Worm (Caenorhabditis elegans): ENCODE results near the gene galt-1.

galt-1 gene

DNA sequence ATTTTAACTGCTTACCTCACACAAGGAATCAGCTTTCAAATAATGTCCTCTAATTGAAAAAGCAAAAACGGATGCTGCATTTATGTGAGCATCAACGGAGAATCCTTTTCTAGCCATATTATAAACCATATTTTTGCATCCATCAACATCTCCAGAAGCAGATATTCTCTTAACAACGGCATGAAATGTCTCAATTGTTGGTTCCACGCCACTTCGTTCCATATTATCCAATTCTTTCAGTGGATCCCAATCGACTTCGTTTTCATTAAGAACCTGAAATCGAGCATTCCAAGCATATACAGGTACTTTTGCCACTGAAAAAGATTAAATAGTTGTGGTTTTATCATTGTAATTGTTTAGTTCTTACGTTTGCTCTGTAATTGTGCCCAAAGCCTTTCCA, 13.8 kb upstream of the galt-1 start:
- no peak for TF ChIP-seq nhr-12 (tag; optimal IDR thresholded peaks at IDR 0.05)
- TF ChIP-seq mab-5 (tag; optimal IDR thresholded peaks at IDR 0.05) = no peak
- no peak for TF ChIP-seq flh-1 (GFP tag; optimal IDR thresholded peaks at IDR 0.05)
- TF ChIP-seq drap-1 (GFP tag; optimal IDR thresholded peaks at IDR 0.05) = no peak
- no peak for TF ChIP-seq ceh-39 (tag; optimal IDR thresholded peaks at IDR 0.05)
- no peak for TF ChIP-seq ces-1 (GFP tag; optimal IDR thresholded peaks at IDR 0.05)
- no peak for TF ChIP-seq nhr-237 (tag; optimal IDR thresholded peaks at IDR 0.05)
- TF ChIP-seq unc-62 (GFP tag; optimal IDR thresholded peaks at IDR 0.05) = no peak
- no peak for TF ChIP-seq ceh-43 (GFP tag; optimal IDR thresholded peaks at IDR 0.05)
- no peak for TF ChIP-seq snpc-4 (tag; optimal IDR thresholded peaks at IDR 0.05)
- TF ChIP-seq nhr-2 (tag; optimal IDR thresholded peaks at IDR 0.05) = no peak
- no peak for TF ChIP-seq mls-2 (tag; optimal IDR thresholded peaks at IDR 0.05)
- TF ChIP-seq elt-3 (tag; optimal IDR thresholded peaks at IDR 0.05) = no peak
- no peak for TF ChIP-seq nhr-76 (tag; optimal IDR thresholded peaks at IDR 0.05)
- no peak for TF ChIP-seq mep-1 (tag; optimal IDR thresholded peaks at IDR 0.05)
- no peak for TF ChIP-seq elt-1 (tag; optimal IDR thresholded peaks at IDR 0.05; ENCODE audit: borderline replicate concordance, insufficient read depth)
- TF ChIP-seq M03D4.4 (tag; optimal IDR thresholded peaks at IDR 0.05) = no peak
- no peak for TF ChIP-seq blmp-1 (tag; optimal IDR thresholded peaks at IDR 0.05)

DNA sequence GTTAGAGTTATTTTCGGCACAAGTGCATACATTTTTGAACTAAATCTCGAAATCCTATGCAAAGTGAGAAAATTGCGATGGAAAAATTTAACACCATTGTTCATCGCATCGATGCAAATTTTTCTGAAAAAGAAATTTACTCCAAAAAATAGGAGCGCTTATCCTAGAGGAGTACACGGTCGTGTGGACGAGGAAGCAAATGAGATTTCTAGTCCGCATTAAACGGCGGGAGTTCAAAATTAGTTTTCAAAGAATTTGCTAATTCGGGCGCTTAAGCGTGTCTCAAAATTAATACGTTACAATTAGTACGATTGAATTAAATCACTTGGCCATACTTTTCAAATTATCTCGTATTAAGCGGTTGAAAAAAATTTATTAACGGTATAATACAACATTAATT, 13.0 kb upstream of the galt-1 start, which contains the start of gene lrpr-1:
Gene lrpr-1 (minus strand): TSS at position 185 of the 400 bp plus-strand sequence.
- TF ChIP-seq mep-1 (tag; optimal IDR thresholded peaks at IDR 0.05) = peak; percentile 30
- TF ChIP-seq nhr-237 (tag; optimal IDR thresholded peaks at IDR 0.05) = peak; percentile 15
- TF ChIP-seq snpc-4 (tag; optimal IDR thresholded peaks at IDR 0.05) = no peak

DNA sequence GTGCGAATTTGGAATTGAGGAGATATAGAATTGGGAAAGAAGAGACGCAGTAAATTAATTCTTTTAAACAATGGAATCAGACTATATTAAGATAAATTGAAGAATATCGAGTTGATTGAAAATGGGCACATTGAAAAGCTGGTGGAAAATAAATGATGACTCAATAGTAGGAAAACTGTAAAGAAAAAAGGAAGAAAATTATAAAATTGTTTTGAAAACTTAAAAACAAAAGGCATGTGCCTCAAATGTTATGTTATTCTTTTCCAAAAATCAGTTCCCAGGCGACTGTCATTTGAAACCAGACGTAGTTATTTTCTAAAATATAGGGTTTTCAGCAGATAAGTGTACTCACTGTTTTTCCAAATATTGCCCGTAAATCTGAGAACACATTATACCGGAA, 10.8 kb upstream of the galt-1 start, which contains the start of gene C04E6.12:
Gene C04E6.12 (minus strand): TSS at position 101 of the 400 bp plus-strand sequence.
- TF ChIP-seq snpc-4 (tag; optimal IDR thresholded peaks at IDR 0.05) (no peak), ztf-11 (tag; optimal IDR thresholded peaks at IDR 0.05) (no peak), blmp-1 (tag; optimal IDR thresholded peaks at IDR 0.05) (no peak), lsy-2 (tag; optimal IDR thresholded peaks at IDR 0.05) (no peak), elt-3 (tag; optimal IDR thresholded peaks at IDR 0.05) (no peak), nhr-28 (tag; optimal IDR thresholded peaks at IDR 0.05) (no peak), drap-1 (GFP tag; optimal IDR thresholded peaks at IDR 0.05) (no peak), nhr-237 (tag; optimal IDR thresholded peaks at IDR 0.05) (no peak), elt-1 (tag; optimal IDR thresholded peaks at IDR 0.05; ENCODE audit: borderline replicate concordance, insufficient read depth) (no peak), lin-32 (GFP tag; optimal IDR thresholded peaks at IDR 0.05) (no peak), lin-13 (tag; optimal IDR thresholded peaks at IDR 0.05) (no peak)

- TF ChIP-seq lin-13 (tag; optimal IDR thresholded peaks at IDR 0.05) (no peak), ztf-11 (tag; optimal IDR thresholded peaks at IDR 0.05) (no peak), nhr-76 (tag; optimal IDR thresholded peaks at IDR 0.05) (no peak), lin-32 (GFP tag; optimal IDR thresholded peaks at IDR 0.05) (no peak), snpc-4 (tag; optimal IDR thresholded peaks at IDR 0.05) (no peak), elt-1 (tag; optimal IDR thresholded peaks at IDR 0.05; ENCODE audit: borderline replicate concordance, insufficient read depth) (no peak), nhr-28 (tag; optimal IDR thresholded peaks at IDR 0.05) (no peak), unc-39 (tag; optimal IDR thresholded peaks at IDR 0.05) (no peak), ceh-83 (GFP tag; optimal IDR thresholded peaks at IDR 0.05) (no peak), elt-3 (tag; optimal IDR thresholded peaks at IDR 0.05) (no peak)
These were observed 8.9 kb upstream of the galt-1 start for ce11 chrV:5921761-5922160.

DNA sequence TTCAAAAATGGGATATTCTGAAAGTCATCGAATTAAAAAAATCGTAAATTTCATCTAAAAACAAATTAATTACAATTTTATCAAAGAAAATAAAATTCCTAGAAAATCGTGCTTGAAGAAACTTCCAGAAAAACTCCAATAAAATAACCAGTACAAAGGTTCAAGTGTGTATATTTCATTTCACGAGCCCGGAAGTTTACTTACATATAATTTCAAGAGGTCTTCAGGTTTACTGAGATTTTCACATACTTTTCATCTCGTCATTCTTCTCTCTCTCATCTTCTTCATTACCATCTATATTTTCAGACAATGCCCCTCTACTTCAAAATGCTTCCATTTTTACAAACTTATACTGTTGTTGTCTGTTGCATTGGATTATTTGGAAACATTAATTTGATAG, 8.5 kb upstream of the galt-1 start, which contains the start of gene srsx-18:
Gene srsx-18 (plus strand): TSS at position 301 of the 400 bp plus-strand sequence.
- TF ChIP-seq nhr-12 (tag; optimal IDR thresholded peaks at IDR 0.05) (no peak), ceh-83 (GFP tag; optimal IDR thresholded peaks at IDR 0.05) (no peak), ceh-43 (GFP tag; optimal IDR thresholded peaks at IDR 0.05) (no peak), lin-32 (GFP tag; optimal IDR thresholded peaks at IDR 0.05) (no peak), unc-62 (GFP tag; optimal IDR thresholded peaks at IDR 0.05) (no peak), sptf-1 (tag; optimal IDR thresholded peaks at IDR 0.05) (no peak), hlh-1 (tag; optimal IDR thresholded peaks at IDR 0.05) (no peak), nhr-2 (tag; optimal IDR thresholded peaks at IDR 0.05) (no peak), snpc-4 (tag; optimal IDR thresholded peaks at IDR 0.05) (no peak), zip-8 (tag; optimal IDR thresholded peaks at IDR 0.05) (no peak), mep-1 (tag; optimal IDR thresholded peaks at IDR 0.05) (no peak), elt-1 (tag; optimal IDR thresholded peaks at IDR 0.05; ENCODE audit: borderline replicate concordance, insufficient read depth) (no peak), lsy-2 (tag; optimal IDR thresholded peaks at IDR 0.05) (no peak), nhr-237 (tag; optimal IDR thresholded peaks at IDR 0.05) (no peak), ztf-11 (tag; optimal IDR thresholded peaks at IDR 0.05) (no peak), flh-1 (GFP tag; optimal IDR thresholded peaks at IDR 0.05) (no peak)

DNA sequence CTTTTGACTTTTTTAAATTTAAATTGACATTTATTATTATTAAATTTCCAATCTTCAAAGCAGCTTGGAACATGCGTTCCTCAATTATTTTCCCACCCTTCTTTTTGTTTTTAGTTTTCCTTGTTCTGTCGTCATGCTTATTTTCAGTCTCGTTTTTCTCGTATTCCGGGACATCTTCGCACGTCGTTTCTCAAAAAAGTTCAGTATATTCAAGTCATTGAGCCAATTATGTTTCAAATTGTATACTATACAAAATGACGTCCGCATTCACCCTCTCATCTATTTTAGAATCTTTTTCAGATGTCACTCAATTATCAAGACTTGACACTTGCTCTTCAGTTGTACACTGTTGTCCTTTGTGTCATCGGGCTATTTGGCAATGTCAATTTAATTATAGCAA, 3.4 kb upstream of the galt-1 start, which contains the start of gene srsx-17:
Gene srsx-17 (plus strand): TSS at position 301 of the 400 bp plus-strand sequence.
- no peak for TF ChIP-seq nhr-12 (tag; optimal IDR thresholded peaks at IDR 0.05)

Data from whole organism, mixed stage, embryonic.